Fruit fly (Drosophila melanogaster): ENCODE results near the gene alpha-Est1.

Gene alpha-Est1

dm6 chr3R:7499488-7499887, 49.4 kb downstream of the alpha-Est1 start:
- TF ChIP-seq Sin3A (optimal IDR thresholded peaks at IDR 0.05) (no peak), Myc (optimal IDR thresholded peaks at IDR 0.05) (no peak)

- no peak for TF ChIP-seq Myc (optimal IDR thresholded peaks at IDR 0.05)
- TF ChIP-seq psq (optimal IDR thresholded peaks at IDR 0.05) = no peak
- TF ChIP-seq h (optimal IDR thresholded peaks at IDR 0.05) = no peak
- no peak for TF ChIP-seq Sin3A (optimal IDR thresholded peaks at IDR 0.05)
- TF ChIP-seq insv (optimal IDR thresholded peaks at IDR 0.05) = no peak
- no peak for TF ChIP-seq ttk (optimal IDR thresholded peaks at IDR 0.05)
These were observed 51.4 kb downstream of the alpha-Est1 start for dm6 chr3R:7497488-7497887.
